Fruit fly (Drosophila melanogaster) Kc167 (cell line): ENCODE measurements around the gene CG13010.

ENCODE experiments used
- Myc ChIP-seq: fragments of >200 bp; optimal IDR thresholded peaks from 2 replicates; lab custom pipeline; 2017; ENCODE audit warnings: missing external identifiers
- Sin3A ChIP-seq: fragments of >200 bp; optimal IDR thresholded peaks from 2 replicates; lab custom pipeline; 2018; ENCODE audit warnings: missing external identifiers
- h ChIP-seq: fragments of >200 bp; optimal IDR thresholded peaks from 3 replicates; lab custom pipeline; 2018; ENCODE audit warnings: missing external identifiers
- insv ChIP-seq: fragments of >200 bp; optimal IDR thresholded peaks from 3 replicates; lab custom pipeline; 2018; ENCODE audit warnings: missing external identifiers
- psq ChIP-seq: fragments of >200 bp; optimal IDR thresholded peaks from 2 replicates; lab custom pipeline; 2017; ENCODE audit warnings: missing external identifiers
- ttk ChIP-seq: sonication (Bioruptor generic); optimal IDR thresholded peaks from 2 replicates; lab custom pipeline; 2017; ENCODE audit warnings: missing external identifiers

Gene CG13010

dm6 chrX:16654931-16655409, 23.8 kb downstream of the CG13010 start, which contains the start of the genes Nemp and r:
Gene Nemp (minus strand): TSS chrX:16655015.
Gene r (plus strand): TSS chrX:16655359.
- no peak for TF ChIP-seq psq (lab: Kevin White, UChicago)
- TF ChIP-seq Myc (lab: Kevin White, UChicago), result no peak
- no peak for TF ChIP-seq ttk (lab: Kevin White, UChicago)

dm6 chrX:16651625-16652024, 27.1 kb downstream of the CG13010 start:
- TF ChIP-seq h (lab: Kevin White, UChicago) (no peak), insv (lab: Kevin White, UChicago) (no peak), Sin3A (lab: Kevin White, UChicago) (no peak), ttk (lab: Kevin White, UChicago) (no peak), Myc (lab: Kevin White, UChicago) (no peak), psq (lab: Kevin White, UChicago) (no peak)

- no peak for TF ChIP-seq h (lab: Kevin White, UChicago)
Measured at dm6 chrX:16651098-16651497, 27.6 kb downstream of the CG13010 start, which contains the start of the genes CG32573 and CG42512. Gene CG32573 (plus strand): TSS chrX:16651376. Gene CG42512 (plus strand): TSS chrX:16651376.

dm6 chrX:16650078-16651063, 28.4 kb downstream of the CG13010 start:
- TF ChIP-seq h (lab: Kevin White, UChicago), result no peak
- TF ChIP-seq insv (lab: Kevin White, UChicago), result no peak
- no peak for TF ChIP-seq ttk (lab: Kevin White, UChicago)
- no peak for TF ChIP-seq Sin3A (lab: Kevin White, UChicago)
- TF ChIP-seq Myc (lab: Kevin White, UChicago), result no peak
- TF ChIP-seq psq (lab: Kevin White, UChicago), result no peak

dm6 chrX:16648435-16648781, 30.3 kb downstream of the CG13010 start:
- TF ChIP-seq h (lab: Kevin White, UChicago), result no peak
- no peak for TF ChIP-seq Myc (lab: Kevin White, UChicago)
- TF ChIP-seq Sin3A (lab: Kevin White, UChicago), result no peak
- TF ChIP-seq insv (lab: Kevin White, UChicago), result no peak

dm6 chrX:16647737-16648434, 30.9 kb downstream of the CG13010 start:
- TF ChIP-seq ttk (lab: Kevin White, UChicago) (no peak), h (lab: Kevin White, UChicago) (no peak), Sin3A (lab: Kevin White, UChicago) (no peak), Myc (lab: Kevin White, UChicago) (no peak), insv (lab: Kevin White, UChicago) (no peak), psq (lab: Kevin White, UChicago) (no peak)

dm6 chrX:16647092-16647632, 31.6 kb downstream of the CG13010 start:
- TF ChIP-seq psq (lab: Kevin White, UChicago) (no peak), Myc (lab: Kevin White, UChicago) (no peak), ttk (lab: Kevin White, UChicago) (no peak), Sin3A (lab: Kevin White, UChicago) (no peak), h (lab: Kevin White, UChicago) (no peak), insv (lab: Kevin White, UChicago) (no peak)

- TF ChIP-seq psq (lab: Kevin White, UChicago) (no peak), Sin3A (lab: Kevin White, UChicago) (no peak), ttk (lab: Kevin White, UChicago) (no peak), h (lab: Kevin White, UChicago) (no peak), Myc (lab: Kevin White, UChicago) (no peak), insv (lab: Kevin White, UChicago) (no peak)
Measured at dm6 chrX:16645472-16645871, 33.3 kb downstream of the CG13010 start.

- TF ChIP-seq h (lab: Kevin White, UChicago) (no peak), psq (lab: Kevin White, UChicago) (no peak), Myc (lab: Kevin White, UChicago) (no peak), ttk (lab: Kevin White, UChicago) (no peak), Sin3A (lab: Kevin White, UChicago) (no peak)
Measured at dm6 chrX:16644535-16645131, 34.1 kb downstream of the CG13010 start.

- TF ChIP-seq psq (lab: Kevin White, UChicago) (no peak), h (lab: Kevin White, UChicago) (no peak), Myc (lab: Kevin White, UChicago) (no peak)
Measured at dm6 chrX:16643363-16643946, 35.3 kb downstream of the CG13010 start.

- TF ChIP-seq Myc (lab: Kevin White, UChicago), result no peak
- no peak for TF ChIP-seq Sin3A (lab: Kevin White, UChicago)
- no peak for TF ChIP-seq insv (lab: Kevin White, UChicago)
- TF ChIP-seq psq (lab: Kevin White, UChicago), result no peak
- no peak for TF ChIP-seq h (lab: Kevin White, UChicago)
Measured at dm6 chrX:16641101-16641420, 37.7 kb downstream of the CG13010 start.
